Worm (Caenorhabditis elegans): ENCODE data around the gene T02H6.6.

Gene T02H6.6

DNA sequence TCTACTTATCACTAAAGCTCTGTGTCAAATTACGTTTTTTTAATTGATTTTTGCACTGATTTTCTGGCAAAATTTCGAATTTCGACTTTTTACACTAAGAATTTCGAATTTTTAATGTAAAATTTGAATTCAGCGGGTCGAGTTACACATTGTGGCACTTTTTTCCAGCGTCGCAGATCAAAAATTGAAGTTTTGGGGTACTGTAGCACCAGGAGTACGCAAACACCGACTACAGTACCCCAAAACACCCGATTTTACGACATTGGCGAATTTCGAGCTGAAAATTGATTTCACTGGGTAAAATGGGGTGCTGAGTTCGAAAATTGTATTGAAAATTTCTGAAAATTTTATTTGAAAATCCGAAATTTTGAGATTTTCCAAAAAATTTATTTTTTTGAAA lies 48.8 kb downstream of the T02H6.6 start:
- TF ChIP-seq tab-1 (GFP tag; IDR thresholded peaks at IDR 0.05) = no peak
- no peak for TF ChIP-seq flt-1 (GFP tag; IDR thresholded peaks at IDR 0.05)
- no peak for TF ChIP-seq ztf-23 (GFP tag; IDR thresholded peaks at IDR 0.05)
- TF ChIP-seq klf-2 (GFP tag; conservative IDR thresholded peaks at IDR 0.05) = no peak
- TF ChIP-seq ztf-29 (GFP tag; IDR thresholded peaks at IDR 0.05) = no peak
